Worm (Caenorhabditis elegans): ENCODE results near the gene C17C3.11.

C17C3.11 gene

ce11 chrII:5537524-5537923, at the start of gene C17C3.11:
TSS of gene C17C3.11 (plus strand) at chrII:5537824.
- no peak for TF ChIP-seq hmg-11 (tag; optimal IDR thresholded peaks at IDR 0.05)
- no peak for TF ChIP-seq egl-27 (tag; optimal IDR thresholded peaks at IDR 0.05)
- TF ChIP-seq ZK546.5 (tag; optimal IDR thresholded peaks at IDR 0.05): no peak
- TF ChIP-seq nfya-1 (tag; optimal IDR thresholded peaks at IDR 0.05; ENCODE audit: insufficient read depth): no peak
- TF ChIP-seq ceh-16 (tag; optimal IDR thresholded peaks at IDR 0.05): no peak

ce11 chrII:5487844-5488243, 49.8 kb upstream of the C17C3.11 start, which contains the start of gene nep-5:
TSS of gene nep-5 (plus strand) at chrII:5488144.
- no peak for TF ChIP-seq skn-1 (tag; optimal IDR thresholded peaks at IDR 0.05)
- no peak for TF ChIP-seq nhr-11 (tag; optimal IDR thresholded peaks at IDR 0.05)
- TF ChIP-seq nhr-76 (tag; optimal IDR thresholded peaks at IDR 0.05): no peak
- TF ChIP-seq elt-1 (tag; optimal IDR thresholded peaks at IDR 0.05): no peak
- no peak for TF ChIP-seq R02D3.7 (tag; optimal IDR thresholded peaks at IDR 0.05)
- no peak for TF ChIP-seq fkh-10 (GFP tag; optimal IDR thresholded peaks at IDR 0.05)
- no peak for TF ChIP-seq ztf-11 (tag; optimal IDR thresholded peaks at IDR 0.05)
- TF ChIP-seq hmg-11 (tag; optimal IDR thresholded peaks at IDR 0.05): no peak
- no peak for TF ChIP-seq ceh-28 (tag; optimal IDR thresholded peaks at IDR 0.05)
- no peak for TF ChIP-seq nhr-237 (tag; optimal IDR thresholded peaks at IDR 0.05)
- no peak for TF ChIP-seq tbx-2 (tag; optimal IDR thresholded peaks at IDR 0.05)

- TF ChIP-seq lsy-12 (tag; optimal IDR thresholded peaks at IDR 0.05) (no peak), pha-4 (tag; optimal IDR thresholded peaks at IDR 0.05) (no peak), eor-1 (tag; optimal IDR thresholded peaks at IDR 0.05) (no peak), nhr-43 (tag; optimal IDR thresholded peaks at IDR 0.05; ENCODE audit: poor library complexity, severe bottlenecking) (no peak), unc-39 (tag; optimal IDR thresholded peaks at IDR 0.05) (no peak), ceh-9 (tag; optimal IDR thresholded peaks at IDR 0.05) (no peak), fkh-10 (GFP tag; optimal IDR thresholded peaks at IDR 0.05) (no peak), lin-39 (tag; optimal IDR thresholded peaks at IDR 0.05) (no peak), nhr-67 (tag; optimal IDR thresholded peaks at IDR 0.05) (no peak)
Measured at ce11 chrII:5494405-5494804, 43.2 kb upstream of the C17C3.11 start, which contains the start of gene F12A10.6. TSS of gene F12A10.6 (minus strand) at chrII:5494505.

- TF ChIP-seq ceh-9 (tag; optimal IDR thresholded peaks at IDR 0.05) (no peak), lin-15B (tag; optimal IDR thresholded peaks at IDR 0.05) (no peak)
Measured at ce11 chrII:5496375-5496774, 41.2 kb upstream of the C17C3.11 start, which contains the start of gene F12A10.1. TSS of gene F12A10.1 (plus strand) at chrII:5496540.

ce11 chrII:5497541-5497940, 40.1 kb upstream of the C17C3.11 start:
- TF ChIP-seq lin-39 (tag; optimal IDR thresholded peaks at IDR 0.05) (no peak), ceh-16 (tag; optimal IDR thresholded peaks at IDR 0.05) (no peak), nhr-11 (tag; optimal IDR thresholded peaks at IDR 0.05) (no peak), ceh-82 (tag; optimal IDR thresholded peaks at IDR 0.05) (no peak), ceh-9 (tag; optimal IDR thresholded peaks at IDR 0.05) (no peak), mdl-1 (tag; optimal IDR thresholded peaks at IDR 0.05) (no peak), ZK546.5 (tag; optimal IDR thresholded peaks at IDR 0.05) (no peak), ztf-11 (tag; optimal IDR thresholded peaks at IDR 0.05) (no peak), zag-1 (tag; optimal IDR thresholded peaks at IDR 0.05) (no peak), ztf-4 (tag; optimal IDR thresholded peaks at IDR 0.05) (no peak), egl-5 (tag; optimal IDR thresholded peaks at IDR 0.05) (no peak), elt-1 (tag; optimal IDR thresholded peaks at IDR 0.05) (no peak), R02D3.7 (tag; optimal IDR thresholded peaks at IDR 0.05) (no peak), nhr-25 (tag; optimal IDR thresholded peaks at IDR 0.05) (no peak), nhr-43 (tag; optimal IDR thresholded peaks at IDR 0.05; ENCODE audit: poor library complexity, severe bottlenecking) (no peak), eor-1 (tag; optimal IDR thresholded peaks at IDR 0.05) (no peak), nhr-67 (tag; optimal IDR thresholded peaks at IDR 0.05) (no peak), nhr-28 (tag; optimal IDR thresholded peaks at IDR 0.05) (no peak), lsy-12 (tag; optimal IDR thresholded peaks at IDR 0.05) (no peak), lin-15B (tag; optimal IDR thresholded peaks at IDR 0.05) (no peak)

- TF ChIP-seq hmg-11 (tag; optimal IDR thresholded peaks at IDR 0.05): no peak
- no peak for TF ChIP-seq egl-27 (tag; optimal IDR thresholded peaks at IDR 0.05)
- no peak for TF ChIP-seq nfya-1 (tag; optimal IDR thresholded peaks at IDR 0.05; ENCODE audit: insufficient read depth)
- no peak for TF ChIP-seq lsy-12 (tag; optimal IDR thresholded peaks at IDR 0.05)
- TF ChIP-seq jun-1 (tag; optimal IDR thresholded peaks at IDR 0.05): no peak
- no peak for TF ChIP-seq nhr-43 (tag; optimal IDR thresholded peaks at IDR 0.05; ENCODE audit: poor library complexity, severe bottlenecking)
- TF ChIP-seq zag-1 (tag; optimal IDR thresholded peaks at IDR 0.05): no peak
Measured at ce11 chrII:5498156-5498739, 39.4 kb upstream of the C17C3.11 start, which contains the start of the genes suex-1 and F12A10.9. TSS of gene suex-1 (minus strand) at chrII:5498256. TSS of gene F12A10.9 (plus strand) at chrII:5498689.
